Fruit fly (Drosophila melanogaster): ENCODE measurements around the gene InR.
A peak's percentile ranks its signal among the peaks of the same experiment; 100 is the strongest.

InR gene

dm6 chr3R:21584296-21584936 lies 34.7 kb downstream of the InR start:
- TF ChIP-seq tai (GFP tag; optimal IDR thresholded peaks at IDR 0.05) (no peak), usp (GFP tag; optimal IDR thresholded peaks at IDR 0.05) (no peak), jim (GFP tag; optimal IDR thresholded peaks at IDR 0.05) (no peak), dl (GFP tag; optimal IDR thresholded peaks at IDR 0.05; ENCODE audit: insufficient read depth in 1 of 2, partially characterized antibody in 2 of 2) (no peak), Rel (GFP tag; optimal IDR thresholded peaks at IDR 0.05) (no peak), Rel (tag; optimal IDR thresholded peaks at IDR 0.05) (no peak), CG32264 (GFP tag; optimal IDR thresholded peaks at IDR 0.05) (no peak), OdsH (GFP tag; optimal IDR thresholded peaks at IDR 0.05) (no peak), brk (GFP tag; optimal IDR thresholded peaks at IDR 0.05) (no peak), sv (GFP tag; optimal IDR thresholded peaks at IDR 0.05) (no peak), GATAd (GFP tag; optimal IDR thresholded peaks at IDR 0.05) (no peak), Dif (GFP tag; optimal IDR thresholded peaks at IDR 0.05; ENCODE audit: partially characterized antibody) (no peak), Hnf4 (GFP tag; optimal IDR thresholded peaks at IDR 0.05) (no peak), psq (GFP tag; optimal IDR thresholded peaks at IDR 0.05) (no peak), fru (GFP tag; optimal IDR thresholded peaks at IDR 0.05) (no peak)

- TF ChIP-seq Myc (optimal IDR thresholded peaks at IDR 0.05): no peak
- no peak for TF ChIP-seq pan (optimal IDR thresholded peaks at IDR 0.05)
- TF ChIP-seq psq (GFP tag; optimal IDR thresholded peaks at IDR 0.05): peak; percentile 74
Measured at dm6 chr3R:21583603-21584218, 35.4 kb downstream of the InR start.

- no peak for TF ChIP-seq dsf (GFP tag; optimal IDR thresholded peaks at IDR 0.05; ENCODE audit: borderline replicate concordance)
- no peak for TF ChIP-seq Hr83 (GFP tag; optimal IDR thresholded peaks at IDR 0.05; ENCODE audit: poor library complexity, severe bottlenecking)
- no peak for TF ChIP-seq Vsx2 (GFP tag; optimal IDR thresholded peaks at IDR 0.05; ENCODE audit: partially characterized antibody)
- no peak for TF ChIP-seq Abd-B (GFP tag; optimal IDR thresholded peaks at IDR 0.05)
Measured at dm6 chr3R:21583087-21583486, 36.0 kb downstream of the InR start.

dm6 chr3R:21582637-21583036 lies 36.5 kb downstream of the InR start:
- peak; percentile 39 for TF ChIP-seq h (GFP tag; optimal IDR thresholded peaks at IDR 0.05)
- no peak for TF ChIP-seq Jra (GFP tag; optimal IDR thresholded peaks at IDR 0.05)
- no peak for TF ChIP-seq Rel (GFP tag; optimal IDR thresholded peaks at IDR 0.05)
- peak; percentile 36 for TF ChIP-seq Rel (tag; optimal IDR thresholded peaks at IDR 0.05)

- TF ChIP-seq usp (GFP tag; optimal IDR thresholded peaks at IDR 0.05) (no peak), Myc (optimal IDR thresholded peaks at IDR 0.05) (peak; percentile 25)
Measured at dm6 chr3R:21582124-21582474, 37.0 kb downstream of the InR start.

dm6 chr3R:21581365-21582123 lies 37.6 kb downstream of the InR start:
- TF ChIP-seq Jra (GFP tag; optimal IDR thresholded peaks at IDR 0.05) (no peak), GATAd (GFP tag; optimal IDR thresholded peaks at IDR 0.05) (no peak), dsf (GFP tag; optimal IDR thresholded peaks at IDR 0.05; ENCODE audit: borderline replicate concordance) (no peak), Sp1 (GFP tag; optimal IDR thresholded peaks at IDR 0.05) (no peak), brk (GFP tag; optimal IDR thresholded peaks at IDR 0.05) (no peak), CrebA (GFP tag; optimal IDR thresholded peaks at IDR 0.05; ENCODE audit: borderline replicate concordance) (no peak), sage (GFP tag; optimal IDR thresholded peaks at IDR 0.05) (no peak), CG9705 (GFP tag; optimal IDR thresholded peaks at IDR 0.05) (no peak), dmrt93B (GFP tag; optimal IDR thresholded peaks at IDR 0.05) (no peak), Hnf4 (GFP tag; optimal IDR thresholded peaks at IDR 0.05) (no peak), Vsx2 (GFP tag; optimal IDR thresholded peaks at IDR 0.05; ENCODE audit: partially characterized antibody) (no peak), HLH106 (tag; optimal IDR thresholded peaks at IDR 0.05) (no peak), usp (GFP tag; optimal IDR thresholded peaks at IDR 0.05) (no peak), Dfd (GFP tag; optimal IDR thresholded peaks at IDR 0.05) (no peak), Rel (GFP tag; optimal IDR thresholded peaks at IDR 0.05) (no peak), Rel (tag; optimal IDR thresholded peaks at IDR 0.05) (no peak), N (GFP tag; optimal IDR thresholded peaks at IDR 0.05) (no peak), pan (optimal IDR thresholded peaks at IDR 0.05) (no peak), Hr83 (GFP tag; optimal IDR thresholded peaks at IDR 0.05; ENCODE audit: poor library complexity, severe bottlenecking) (no peak), Hr78 (GFP tag; optimal IDR thresholded peaks at IDR 0.05) (no peak)

Measured in whole organism, wandering third instar larva.